Worm (Caenorhabditis elegans) whole organism, L1 larva: ENCODE measurements around the gene srh-288.

Experiments used
- alr-1 ChIP-seq: fragments of 200-800 bp; sonication (Bioruptor generic); optimal IDR thresholded peaks from 2 replicates; lab custom pipeline; 2018; ENCODE audit warnings: borderline replicate concordance, mild to moderate bottlenecking, missing genetic modification characterization, missing compliant biosample characterization
- aly-2 ChIP-seq: fragments of 150-350 bp; optimal IDR thresholded peaks from 2 replicates; lab custom pipeline; 2014; ENCODE audit warnings: missing biosample characterization, missing genetic modification characterization
- ceh-82 ChIP-seq, 3 experiments: fragments of 150-350 bp in 1 of 3; sonication (generic microtip) in 2 of 3; optimal IDR thresholded peaks; 2 replicates each; lab custom pipeline; 2014 to 2017; ENCODE audit warnings: missing biosample characterization in 3 of 3, missing genetic modification characterization in 3 of 3
- fkh-8 ChIP-seq: sonication (generic microtip); optimal IDR thresholded peaks from 2 replicates; lab custom pipeline; 2016; ENCODE audit warnings: mild to moderate bottlenecking, missing genetic modification characterization, missing compliant biosample characterization
- jun-1 ChIP-seq: fragments of 150-350 bp; optimal IDR thresholded peaks from 2 replicates; lab custom pipeline; 2014; ENCODE audit warnings: missing biosample characterization, missing genetic modification reagents, missing genetic modification characterization
- lin-13 ChIP-seq: fragments of 150-350 bp; optimal IDR thresholded peaks from 2 replicates; lab custom pipeline; 2014; ENCODE audit warnings: missing biosample characterization, missing genetic modification reagents, missing genetic modification characterization
- lin-15B ChIP-seq: fragments of 150-350 bp; sonication (generic microtip); optimal IDR thresholded peaks from 3 replicates; lab custom pipeline; 2014; ENCODE audit warnings: missing biosample characterization, missing genetic modification characterization
- nhr-71 ChIP-seq: sonication (generic microtip); optimal IDR thresholded peaks from 2 replicates; lab custom pipeline; 2016; ENCODE audit warnings: mild to moderate bottlenecking, missing genetic modification characterization, moderate library complexity, missing compliant biosample characterization
- nhr-76 ChIP-seq: sonication (generic microtip); optimal IDR thresholded peaks from 2 replicates; lab custom pipeline; 2017; ENCODE audit warnings: missing biosample characterization, missing genetic modification characterization
- nhr-77 ChIP-seq: fragments of 150-350 bp; optimal IDR thresholded peaks from 2 replicates; lab custom pipeline; 2014; ENCODE audit warnings: missing biosample characterization, missing genetic modification characterization
- nhr-90 ChIP-seq: sonication (generic microtip); optimal IDR thresholded peaks from 2 replicates; lab custom pipeline; 2016; ENCODE audit warnings: mild to moderate bottlenecking, missing genetic modification characterization, missing compliant biosample characterization; ENCODE audit not compliant: poor library complexity
- tbx-2 ChIP-seq: sonication (generic microtip); optimal IDR thresholded peaks from 2 replicates; lab custom pipeline; 2016; ENCODE audit warnings: missing genetic modification characterization, missing compliant biosample characterization
- tlp-1 ChIP-seq: fragments of 150-350 bp; optimal IDR thresholded peaks from 2 replicates; lab custom pipeline; 2014; ENCODE audit warnings: missing biosample characterization, missing genetic modification characterization
- zip-4 ChIP-seq: fragments of 200-800 bp; sonication (Bioruptor generic); optimal IDR thresholded peaks from 2 replicates; lab custom pipeline; 2018; ENCODE audit warnings: mild to moderate bottlenecking, missing genetic modification characterization, moderate library complexity, missing compliant biosample characterization

DNA sequence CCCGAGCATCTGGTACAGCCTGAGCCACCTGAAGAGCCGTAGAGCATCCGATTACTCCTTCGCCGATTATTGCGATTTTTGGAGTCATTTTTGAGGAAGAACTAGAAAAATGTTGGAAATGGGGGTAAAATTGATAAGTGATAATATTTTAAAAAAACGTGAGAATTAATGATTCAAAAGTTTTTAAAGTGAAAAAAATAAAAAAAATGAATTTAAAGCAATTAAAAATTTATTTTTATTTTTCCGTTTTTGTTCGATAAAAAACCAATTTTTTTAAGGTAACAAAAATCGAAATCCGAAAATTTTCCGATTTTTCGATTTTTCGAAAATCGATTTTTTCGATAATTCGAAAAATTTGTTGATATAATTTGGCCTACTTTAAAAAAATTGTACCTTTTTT, 18.4 kb downstream of the srh-288 start, which contains the start of gene ddo-1:
- no peak for TF ChIP-seq lin-13 (GFP tag; lab: Kevin White, UChicago)
- TF ChIP-seq zip-4 (GFP tag; lab: Kevin White, UChicago) = no peak
- TF ChIP-seq ceh-82 (tag; optimal IDR thresholded peaks at IDR 0.05; lab: Kevin White, UChicago) = no peak
- no peak for TF ChIP-seq fkh-8
- TF ChIP-seq alr-1 (tag; lab: Kevin White, UChicago) = no peak
- TF ChIP-seq tlp-1 = no peak
- no peak for TF ChIP-seq nhr-90 (tag; lab: Kevin White, UChicago)
- no peak for TF ChIP-seq nhr-76 (tag; lab: Kevin White, UChicago)
- TF ChIP-seq tbx-2 (tag; lab: Kevin White, UChicago) = no peak
- TF ChIP-seq lin-15B (tag; lab: Kevin White, UChicago) = no peak
- no peak for TF ChIP-seq aly-2 (tag; lab: Kevin White, UChicago)
- no peak for TF ChIP-seq nhr-71 (tag; lab: Kevin White, UChicago)
- no peak for TF ChIP-seq jun-1
- no peak for TF ChIP-seq nhr-77
